Worm (Caenorhabditis elegans) whole organism, L2 larva: ENCODE results near the gene twk-7.

ENCODE experiments used
- C34F6.9 ChIP-seq: fragments of 150-350 bp; optimal IDR thresholded peaks from 2 replicates; lab custom pipeline; 2014; ENCODE audit warnings: missing biosample characterization, missing genetic modification characterization
- F13H6.1 ChIP-seq: sonication (generic microtip); optimal IDR thresholded peaks from 2 replicates; lab custom pipeline; 2016; ENCODE audit warnings: missing genetic modification characterization, missing compliant biosample characterization
- Y55F3AM.14 ChIP-seq: fragments of 200-800 bp; sonication (Bioruptor generic); optimal IDR thresholded peaks from 2 replicates; lab custom pipeline; 2018; ENCODE audit warnings: mild to moderate bottlenecking, missing genetic modification characterization, missing compliant biosample characterization
- ZK546.5 ChIP-seq: sonication (generic microtip); optimal IDR thresholded peaks from 2 replicates; lab custom pipeline; 2017; ENCODE audit warnings: missing biosample characterization, missing genetic modification characterization
- alr-1 ChIP-seq: fragments of 150-350 bp; optimal IDR thresholded peaks from 2 replicates; lab custom pipeline; 2014; ENCODE audit warnings: missing biosample characterization, missing genetic modification characterization
- aly-2 ChIP-seq: fragments of 150-350 bp; optimal IDR thresholded peaks from 2 replicates; lab custom pipeline; 2014; ENCODE audit warnings: missing biosample characterization, missing genetic modification characterization
- ama-1 ChIP-seq: fragments of 150-350 bp; optimal IDR thresholded peaks from 2 replicates; lab custom pipeline; 2018; ENCODE audit warnings: inconsistent platforms
- blmp-1 ChIP-seq: sonication (generic microtip); optimal IDR thresholded peaks from 2 replicates; lab custom pipeline; 2017; ENCODE audit warnings: missing genetic modification characterization, mild to moderate bottlenecking, missing compliant biosample characterization, antibody characterized with exemption, moderate library complexity; ENCODE audit not compliant: insufficient read depth
- ceh-16 ChIP-seq: fragments of 150-350 bp; optimal IDR thresholded peaks from 2 replicates; lab custom pipeline; 2014; ENCODE audit warnings: missing biosample characterization, missing genetic modification characterization
- crh-2 ChIP-seq: sonication (generic microtip); optimal IDR thresholded peaks from 2 replicates; lab custom pipeline; 2017; ENCODE audit warnings: missing biosample characterization, missing genetic modification characterization
- egl-27 ChIP-seq: sonication (generic microtip); optimal IDR thresholded peaks from 3 replicates; lab custom pipeline; 2017; ENCODE audit warnings: missing biosample characterization, missing genetic modification reagents, missing genetic modification characterization
- elt-1 ChIP-seq: fragments of 150-350 bp; optimal IDR thresholded peaks from 2 replicates; lab custom pipeline; 2014; ENCODE audit warnings: missing biosample characterization, missing genetic modification characterization
- elt-3 ChIP-seq: sonication (generic microtip); optimal IDR thresholded peaks from 2 replicates; lab custom pipeline; 2017; ENCODE audit warnings: missing biosample characterization, missing genetic modification characterization
- fos-1 ChIP-seq: fragments of 150-350 bp; optimal IDR thresholded peaks from 2 replicates; lab custom pipeline; 2014; ENCODE audit warnings: missing biosample characterization, missing genetic modification characterization
- gmeb-1 ChIP-seq: fragments of 150-350 bp; optimal IDR thresholded peaks from 2 replicates; lab custom pipeline; 2014; ENCODE audit warnings: missing biosample characterization, missing genetic modification characterization
- lin-11 ChIP-seq: fragments of 150-350 bp; sonication (generic microtip); optimal IDR thresholded peaks from 2 replicates; lab custom pipeline; 2014; ENCODE audit warnings: missing biosample characterization, missing genetic modification characterization, inconsistent platforms, mixed read lengths
- lin-13 ChIP-seq: fragments of 150-350 bp; optimal IDR thresholded peaks from 2 replicates; lab custom pipeline; 2014; ENCODE audit warnings: missing biosample characterization, missing genetic modification reagents, missing genetic modification characterization
- lsy-2 ChIP-seq, 2 experiments: fragments of 150-350 bp in 1 of 2; sonication (generic microtip) in 1 of 2; optimal IDR thresholded peaks; 2 replicates each; lab custom pipeline; 2014 to 2017; ENCODE audit warnings: missing biosample characterization in 2 of 2, missing genetic modification characterization in 2 of 2
- mbf-1 ChIP-seq: sonication (generic microtip); optimal IDR thresholded peaks from 2 replicates; lab custom pipeline; 2017; ENCODE audit warnings: missing biosample characterization, missing genetic modification characterization
- mdl-1 ChIP-seq, 2 experiments: fragments of 150-350 bp in 1 of 2; sonication (generic microtip) in 1 of 2; optimal IDR thresholded peaks; 2 replicates each; lab custom pipeline; 2017; ENCODE audit warnings: missing biosample characterization in 2 of 2, missing genetic modification characterization in 2 of 2
- nhr-10 ChIP-seq: sonication (generic microtip); optimal IDR thresholded peaks from 2 replicates; lab custom pipeline; 2017; ENCODE audit warnings: missing biosample characterization, missing genetic modification characterization
- nhr-11 ChIP-seq: fragments of 150-350 bp; optimal IDR thresholded peaks from 2 replicates; lab custom pipeline; 2014; ENCODE audit warnings: missing biosample characterization, missing genetic modification characterization
- nhr-12 ChIP-seq: fragments of 150-350 bp; optimal IDR thresholded peaks from 2 replicates; lab custom pipeline; 2014; ENCODE audit warnings: missing biosample characterization, missing genetic modification characterization
- nhr-129 ChIP-seq: fragments of 150-350 bp; optimal IDR thresholded peaks from 2 replicates; lab custom pipeline; 2014; ENCODE audit warnings: missing biosample characterization, missing genetic modification characterization
- nhr-21 ChIP-seq: fragments of 150-350 bp; optimal IDR thresholded peaks from 2 replicates; lab custom pipeline; 2014; ENCODE audit warnings: missing biosample characterization, missing genetic modification characterization
- nhr-23 ChIP-seq: fragments of 150-350 bp; optimal IDR thresholded peaks from 2 replicates; lab custom pipeline; 2014; ENCODE audit warnings: missing biosample characterization, missing genetic modification reagents, missing genetic modification characterization
- nhr-25 ChIP-seq: fragments of 150-350 bp; sonication (generic microtip); optimal IDR thresholded peaks from 3 replicates; lab custom pipeline; 2014; ENCODE audit warnings: missing biosample characterization, missing genetic modification characterization
- nhr-6 ChIP-seq: fragments of 150-350 bp; optimal IDR thresholded peaks from 2 replicates; lab custom pipeline; 2014; ENCODE audit warnings: missing biosample characterization, missing genetic modification characterization
- nhr-77 ChIP-seq: fragments of 150-350 bp; optimal IDR thresholded peaks from 2 replicates; lab custom pipeline; 2014; ENCODE audit warnings: missing biosample characterization, missing genetic modification characterization
- peb-1 ChIP-seq: fragments of 150-350 bp; optimal IDR thresholded peaks from 2 replicates; lab custom pipeline; 2014; ENCODE audit warnings: missing biosample characterization, missing genetic modification characterization
- sem-4 ChIP-seq: fragments of 150-350 bp; optimal IDR thresholded peaks from 2 replicates; lab custom pipeline; 2014; ENCODE audit warnings: missing biosample characterization, missing genetic modification reagents, missing genetic modification characterization
- sma-3 ChIP-seq: sonication (generic microtip); optimal IDR thresholded peaks from 2 replicates; lab custom pipeline; 2016; ENCODE audit warnings: missing genetic modification reagents, missing genetic modification characterization, missing compliant biosample characterization
- sma-9 ChIP-seq, 2 experiments: fragments of 150-350 bp in 1 of 2; sonication (generic microtip) in 1 of 2; optimal IDR thresholded peaks; 2 replicates each; lab custom pipeline; 2014 to 2016; ENCODE audit warnings: missing genetic modification characterization in 2 of 2, mild to moderate bottlenecking in 1 of 2, missing biosample characterization in 1 of 2, missing compliant biosample characterization in 1 of 2, missing genetic modification reagents in 1 of 2, moderate library complexity in 1 of 2
- snpc-4 ChIP-seq: fragments of 150-350 bp; optimal IDR thresholded peaks from 2 replicates; lab custom pipeline; 2014; ENCODE audit warnings: missing biosample characterization, missing genetic modification characterization
- unc-55 ChIP-seq: fragments of 150-350 bp; sonication (generic microtip); optimal IDR thresholded peaks from 3 replicates; lab custom pipeline; 2014; ENCODE audit warnings: missing biosample characterization, missing genetic modification reagents, missing genetic modification characterization
- ztf-11 ChIP-seq: sonication (generic microtip); optimal IDR thresholded peaks from 2 replicates; lab custom pipeline; 2017; ENCODE audit warnings: missing biosample characterization, missing genetic modification characterization
- ztf-4 ChIP-seq: fragments of 150-350 bp; optimal IDR thresholded peaks from 2 replicates; lab custom pipeline; 2014; ENCODE audit warnings: missing biosample characterization, missing genetic modification characterization

Gene twk-7

ce11 chrIII:8643639-8644038 lies at the start of gene twk-7:
Gene twk-7 (minus strand): TSS chrIII:8643739.
- TF ChIP-seq blmp-1 (tag; lab: Kevin White, UChicago) (no peak), sem-4 (tag; lab: Kevin White, UChicago) (no peak), nhr-6 (tag; lab: Kevin White, UChicago) (no peak), peb-1 (tag; lab: Kevin White, UChicago) (no peak), ztf-4 (tag; lab: Kevin White, UChicago) (no peak), alr-1 (no peak), nhr-10 (tag; lab: Kevin White, UChicago) (no peak), sma-9 (GFP tag; optimal IDR thresholded peaks at IDR 0.05; lab: Kevin White, UChicago) (no peak), sma-9 (tag; optimal IDR thresholded peaks at IDR 0.05; lab: Kevin White, UChicago) (no peak), aly-2 (tag; lab: Kevin White, UChicago) (no peak), nhr-129 (tag; lab: Kevin White, UChicago) (no peak), mdl-1 (tag; optimal IDR thresholded peaks at IDR 0.05; lab: Kevin White, UChicago) (no peak), ceh-16 (no peak)

DNA sequence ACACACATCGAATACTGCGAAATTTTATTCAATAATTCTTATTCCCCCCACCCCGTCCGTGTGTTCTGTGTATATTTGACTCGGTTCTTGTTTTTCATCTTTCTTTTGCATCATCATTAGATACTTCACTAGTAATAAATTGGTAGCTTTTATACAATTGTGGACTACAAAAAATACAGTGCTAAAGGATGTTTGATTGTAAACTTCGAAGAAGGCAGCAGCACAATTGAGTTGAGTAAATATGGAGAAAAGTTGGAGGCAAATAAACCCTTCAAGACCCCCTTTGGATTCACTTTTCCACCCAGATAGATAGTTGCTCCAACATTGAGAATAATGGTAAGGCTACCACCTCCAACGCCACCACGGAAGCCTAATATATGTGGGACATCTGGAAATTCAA lies 49.8 kb upstream of the twk-7 start, which contains the start of gene B0303.7:
Gene B0303.7 (plus strand): TSS at position 301 of the 400 bp plus-strand sequence.
- no peak for TF ChIP-seq mbf-1 (tag; lab: Kevin White, UChicago)
- TF ChIP-seq crh-2 (tag; lab: Kevin White, UChicago): no peak
- no peak for TF ChIP-seq egl-27
- no peak for TF ChIP-seq nhr-10 (tag; lab: Kevin White, UChicago)
- TF ChIP-seq nhr-77: no peak
- TF ChIP-seq nhr-6 (tag; lab: Kevin White, UChicago): no peak
- TF ChIP-seq mdl-1 (tag; optimal IDR thresholded peaks at IDR 0.05; lab: Kevin White, UChicago): no peak
- no peak for TF ChIP-seq lsy-2 (tag; optimal IDR thresholded peaks at IDR 0.05; lab: Kevin White, UChicago)
- TF ChIP-seq elt-1 (tag; lab: Kevin White, UChicago): no peak
- TF ChIP-seq ceh-16: no peak
- TF ChIP-seq ztf-11: no peak
- no peak for TF ChIP-seq lin-11 (tag; lab: Kevin White, UChicago)
- no peak for TF ChIP-seq Y55F3AM.14 (GFP tag; lab: Kevin White, UChicago)
- no peak for TF ChIP-seq nhr-12
- TF ChIP-seq snpc-4 (tag; lab: Kevin White, UChicago): no peak
- no peak for TF ChIP-seq C34F6.9 (tag; lab: Kevin White, UChicago)
- TF ChIP-seq unc-55 (GFP tag; lab: Kevin White, UChicago): no peak
- TF ChIP-seq sma-3 (GFP tag; lab: Kevin White, UChicago): no peak
- TF ChIP-seq nhr-11 (tag; lab: Kevin White, UChicago): no peak
- no peak for TF ChIP-seq F13H6.1 (tag; lab: Kevin White, UChicago)

ce11 chrIII:8689655-8690054 lies 46.1 kb upstream of the twk-7 start, which contains the start of gene B0303.4:
Gene B0303.4 (plus strand): TSS chrIII:8689850.
- TF ChIP-seq elt-3 (no peak), nhr-10 (tag; lab: Kevin White, UChicago) (peak; percentile 2), sem-4 (tag; lab: Kevin White, UChicago) (peak; percentile 94), nhr-23 (tag; lab: Kevin White, UChicago) (no peak), alr-1 (no peak), lsy-2 (tag; optimal IDR thresholded peaks at IDR 0.05; lab: Kevin White, UChicago) (peak; percentile 3 to 79), nhr-77 (no peak), sma-9 (GFP tag; optimal IDR thresholded peaks at IDR 0.05; lab: Kevin White, UChicago) (peak; percentile 42), sma-9 (tag; optimal IDR thresholded peaks at IDR 0.05; lab: Kevin White, UChicago) (no peak), gmeb-1 (tag; lab: Kevin White, UChicago) (peak; percentile 45), crh-2 (tag; lab: Kevin White, UChicago) (peak; percentile 81), ama-1 (lab: Kevin White, UChicago) (peak; percentile 7), nhr-21 (peak; percentile 2), lin-13 (GFP tag; lab: Kevin White, UChicago) (peak; percentile 54), aly-2 (tag; lab: Kevin White, UChicago) (no peak), snpc-4 (tag; lab: Kevin White, UChicago) (peak; percentile 4), nhr-25 (tag; lab: Kevin White, UChicago) (peak; percentile 62), F13H6.1 (tag; lab: Kevin White, UChicago) (peak; percentile 30), ZK546.5 (no peak), egl-27 (no peak), unc-55 (GFP tag; lab: Kevin White, UChicago) (peak; percentile 92), C34F6.9 (tag; lab: Kevin White, UChicago) (peak; percentile 94), blmp-1 (tag; lab: Kevin White, UChicago) (no peak), lin-11 (tag; lab: Kevin White, UChicago) (peak; percentile 26), fos-1 (tag; lab: Kevin White, UChicago) (peak; percentile 61), nhr-129 (tag; lab: Kevin White, UChicago) (peak; percentile 62), mdl-1 (tag; optimal IDR thresholded peaks at IDR 0.05; lab: Kevin White, UChicago) (peak in 1 of 2 experiments; percentile 8), sma-3 (GFP tag; lab: Kevin White, UChicago) (peak; percentile 15), Y55F3AM.14 (GFP tag; lab: Kevin White, UChicago) (no peak)
